Worm (Caenorhabditis elegans) whole organism, L4/young adult: ENCODE data around the gene T15B7.1.

ENCODE experiments used
- dao-5 ChIP-seq: sonication (generic microtip); optimal IDR thresholded peaks from 2 replicates; lab custom pipeline; 2016; ENCODE audit warnings: missing genotype, missing genetic modification characterization, moderate library complexity, missing compliant biosample characterization
- him-1 ChIP-seq: sonication (generic microtip); optimal IDR thresholded peaks from 2 replicates; lab custom pipeline; 2016; ENCODE audit warnings: missing genotype, missing genetic modification reagents, missing genetic modification characterization, missing compliant biosample characterization

ce11 chrV:6836036-6836435 is 6.5 kb upstream of the T15B7.1 start:
- TF ChIP-seq him-1 (tag; lab: Kevin White, UChicago), result no peak
- no peak for TF ChIP-seq dao-5
